Fruit fly (Drosophila melanogaster): ENCODE measurements around the gene HLH3B.

The HLH3B gene

dm6 chrX:2713776-2714175, 32.3 kb upstream of the HLH3B start, which contains the start of the genes CG2685 and CG2694 (continued):
- TF ChIP-seq CG9932 (GFP tag; IDR thresholded peaks at IDR 0.05): peak; percentile 54; the same call in 1 of the 2 replicates
- TF ChIP-seq CG17361 (GFP tag; IDR thresholded peaks at IDR 0.05): no peak
- TF ChIP-seq Hr3 (GFP tag; optimal IDR thresholded peaks at IDR 0.05): no peak
- TF ChIP-seq HLH4C (GFP tag; IDR thresholded peaks at IDR 0.05; ENCODE audit: partially characterized antibody): peak; percentile 79
- TF ChIP-seq phol (tag; optimal IDR thresholded peaks at IDR 0.05): peak; percentile 5
- no peak for TF ChIP-seq B-H2 (GFP tag; optimal IDR thresholded peaks at IDR 0.05)
- TF ChIP-seq CG1647 (GFP tag; optimal IDR thresholded peaks at IDR 0.05): no peak
- 0 out of 2 replicates have a peak, but pooled peaks have one; percentile 27 for TF ChIP-seq vvl (GFP tag; IDR thresholded peaks at IDR 0.05)
- TF ChIP-seq tio (GFP tag; optimal IDR thresholded peaks at IDR 0.05): no peak
- no peak for TF ChIP-seq ham (GFP tag; IDR thresholded peaks at IDR 0.05)
- no peak for TF ChIP-seq sens-2 (GFP tag; IDR thresholded peaks at IDR 0.05)
- TF ChIP-seq CG8388 (GFP tag; optimal IDR thresholded peaks at IDR 0.05): no peak
- no peak for TF ChIP-seq lbe (GFP tag; optimal IDR thresholded peaks at IDR 0.05)
- no peak for TF ChIP-seq Spps (tag; optimal IDR thresholded peaks at IDR 0.05)
- peak; percentile 16 for TF ChIP-seq mam (GFP tag; optimal IDR thresholded peaks at IDR 0.05)
- peak; percentile 28 for TF ChIP-seq CG17829 (tag; optimal IDR thresholded peaks at IDR 0.05)
- 0 out of 2 replicates have a peak, but pooled peaks have one; percentile 36 for TF ChIP-seq CG2129 (GFP tag; IDR thresholded peaks at IDR 0.05; ENCODE audit: partially characterized antibody)
- TF ChIP-seq fd102C (GFP tag; optimal IDR thresholded peaks at IDR 0.05): no peak
- TF ChIP-seq CG2712 (tag; optimal IDR thresholded peaks at IDR 0.05): peak; percentile 7
- no peak for TF ChIP-seq twi (tag; optimal IDR thresholded peaks at IDR 0.05)
- TF ChIP-seq Scr (GFP tag; IDR thresholded peaks at IDR 0.05; ENCODE audit: partially characterized antibody): peak; percentile 72
- TF ChIP-seq Doc3 (GFP tag; IDR thresholded peaks at IDR 0.05; ENCODE audit: partially characterized antibody): peak; percentile 64
- no peak for TF ChIP-seq sens (GFP tag)
- no peak for TF ChIP-seq CG9727 (GFP tag; optimal IDR thresholded peaks at IDR 0.05)
- peak; percentile 42 for TF ChIP-seq Ets65A (GFP tag)
- TF ChIP-seq usp (GFP tag; optimal IDR thresholded peaks at IDR 0.05): no peak
- TF ChIP-seq Mes4 (GFP tag; optimal IDR thresholded peaks at IDR 0.05): no peak
- no peak for TF ChIP-seq Trl (optimal IDR thresholded peaks at IDR 0.05)
- TF ChIP-seq Trl (GFP tag; optimal IDR thresholded peaks at IDR 0.05): no peak
- TF ChIP-seq Bdp1 (GFP tag; optimal IDR thresholded peaks at IDR 0.05): no peak
- TF ChIP-seq CG17912 (GFP tag; optimal IDR thresholded peaks at IDR 0.05): no peak
- TF ChIP-seq Hr78 (GFP tag; optimal IDR thresholded peaks at IDR 0.05): no peak
- no peak for TF ChIP-seq CkIIα-i1 (GFP tag; IDR thresholded peaks at IDR 0.05)
- TF ChIP-seq pfk (GFP tag; optimal IDR thresholded peaks at IDR 0.05): no peak
- no peak for TF ChIP-seq CG16863 (GFP tag; optimal IDR thresholded peaks at IDR 0.05)
- no peak for TF ChIP-seq ATbp (GFP tag; optimal IDR thresholded peaks at IDR 0.05)
- no peak for TF ChIP-seq Sin3A (optimal IDR thresholded peaks at IDR 0.05)
- peak; percentile 83 for TF ChIP-seq MBD-R2 (GFP tag; IDR thresholded peaks at IDR 0.05)
- peak; percentile 81 for TF ChIP-seq Opbp (GFP tag; IDR thresholded peaks at IDR 0.05; ENCODE audit: partially characterized antibody)
- TF ChIP-seq Max (GFP tag; optimal IDR thresholded peaks at IDR 0.05): no peak
- TF ChIP-seq ssp (GFP tag; IDR thresholded peaks at IDR 0.05): no peak
- no peak for TF ChIP-seq Fer2 (tag; optimal IDR thresholded peaks at IDR 0.05)
- TF ChIP-seq stwl (tag; optimal IDR thresholded peaks at IDR 0.05): peak; percentile 68
- no peak for TF ChIP-seq crc (GFP tag; optimal IDR thresholded peaks at IDR 0.05)
- TF ChIP-seq HLH54F (GFP tag; optimal IDR thresholded peaks at IDR 0.05): no peak
- TF ChIP-seq maf-S (GFP tag; optimal IDR thresholded peaks at IDR 0.05): no peak
- no peak for TF ChIP-seq toy (GFP tag; IDR thresholded peaks at IDR 0.05)
- TF ChIP-seq D (optimal IDR thresholded peaks at IDR 0.05): no peak
- no peak for TF ChIP-seq D (GFP tag; optimal IDR thresholded peaks at IDR 0.05)
- no peak for TF ChIP-seq NFAT (GFP tag; IDR thresholded peaks at IDR 0.05)
- TF ChIP-seq Fer1 (GFP tag; optimal IDR thresholded peaks at IDR 0.05): no peak
- TF ChIP-seq nom (GFP tag; optimal IDR thresholded peaks at IDR 0.05): no peak
- no peak for TF ChIP-seq CG8281 (tag; optimal IDR thresholded peaks at IDR 0.05)
